Worm (Caenorhabditis elegans) whole organism, L1 larva: ENCODE data around the gene F32D1.11.

Source experiments
- lin-39 ChIP-seq: fragments of 150-350 bp; optimal IDR thresholded peaks from 2 replicates; lab custom pipeline; 2014; ENCODE audit warnings: missing biosample characterization, missing genetic modification reagents, missing genetic modification characterization
- unc-30 ChIP-seq: sonication (generic microtip); optimal IDR thresholded peaks from 2 replicates; lab custom pipeline; 2017; ENCODE audit warnings: missing biosample characterization, missing genetic modification characterization

ce11 chrV:4375807-4376564, 9.6 kb upstream of the F32D1.11 start, which contains the start of gene F32D1.7:
- TF ChIP-seq lin-39 (tag; lab: Kevin White, UChicago), result no peak
- no peak for TF ChIP-seq unc-30 (tag; lab: Kevin White, UChicago)
